Worm (Caenorhabditis elegans) whole organism, L4 larva: ENCODE results near the gene lron-7.

ENCODE experiments used
- F37D6.2 ChIP-seq: sonication (generic microtip); optimal IDR thresholded peaks from 2 replicates; lab custom pipeline; 2016; ENCODE audit warnings: mild to moderate bottlenecking, missing genetic modification characterization, missing compliant biosample characterization
- F49E8.2 ChIP-seq: sonication (generic microtip); optimal IDR thresholded peaks from 2 replicates; lab custom pipeline; 2016; ENCODE audit warnings: missing compliant biosample characterization, mild to moderate bottlenecking, missing genetic modification characterization, borderline replicate concordance
- T20F7.1 ChIP-seq: fragments of 200-800 bp; sonication (Bioruptor generic); optimal IDR thresholded peaks from 2 replicates; lab custom pipeline; 2018; ENCODE audit warnings: mild to moderate bottlenecking, missing genetic modification characterization, missing compliant biosample characterization
- Y105C5A.15 ChIP-seq: fragments of 200-800 bp; sonication (Bioruptor generic); IDR thresholded peaks from 2 replicates; pipeline ENCODE4 v1.3.6; 2022; ENCODE audit warnings: missing genetic modification characterization, missing compliant biosample characterization
- Y75B8A.6 ChIP-seq: fragments of 200-800 bp; sonication (Bioruptor generic); IDR thresholded peaks from 2 replicates; pipeline ENCODE4 v1.3.6; 2022; ENCODE audit warnings: missing genetic modification reagents, missing genetic modification characterization, missing compliant biosample characterization
- aly-2 ChIP-seq: sonication (generic microtip); optimal IDR thresholded peaks from 2 replicates; lab custom pipeline; 2018; ENCODE audit warnings: missing biosample characterization, missing genetic modification characterization
- arid-1 ChIP-seq: fragments of 200-800 bp; sonication (Bioruptor generic); conservative IDR thresholded peaks from 2 replicates; pipeline ENCODE4 v1.3.6; 2022; ENCODE audit warnings: missing genetic modification reagents, missing genetic modification characterization, missing compliant biosample characterization
- attf-4 ChIP-seq: sonication (generic microtip); optimal IDR thresholded peaks from 3 replicates; lab custom pipeline; 2017; ENCODE audit warnings: missing biosample characterization, missing genetic modification characterization
- ceh-20 ChIP-seq: fragments of 200-800 bp; sonication (Bioruptor generic); IDR thresholded peaks from 2 replicates; pipeline ENCODE4 v1.3.6; 2022; ENCODE audit warnings: missing genetic modification reagents, missing genetic modification characterization, missing compliant biosample characterization
- ceh-32 ChIP-seq: sonication (generic microtip); optimal IDR thresholded peaks from 2 replicates; lab custom pipeline; 2016; ENCODE audit warnings: mild to moderate bottlenecking, missing genetic modification characterization, missing compliant biosample characterization; ENCODE audit not compliant: poor library complexity
- daf-16 ChIP-seq, 3 experiments: sonication (generic microtip); optimal IDR thresholded peaks; 2 replicates each; lab custom pipeline; 2016 to 2017; ENCODE audit warnings: missing genetic modification characterization in 3 of 3, missing genetic modification reagents in 3 of 3, mild to moderate bottlenecking in 2 of 3, missing compliant biosample characterization in 2 of 3, missing biosample characterization in 1 of 3, moderate library complexity in 1 of 3
- daf-19 ChIP-seq: fragments of 200-800 bp; sonication (Bioruptor generic); conservative IDR thresholded peaks from 2 replicates; pipeline ENCODE4 v1.3.6; 2022; ENCODE audit warnings: missing genetic modification characterization, missing compliant biosample characterization
- dmd-8 ChIP-seq: fragments of 200-800 bp; sonication (Bioruptor generic); IDR thresholded peaks from 2 replicates; pipeline ENCODE4 v1.3.6; 2022; ENCODE audit warnings: missing genetic modification characterization, missing compliant biosample characterization
- dmd-9 ChIP-seq: fragments of 200-800 bp; sonication (Bioruptor generic); IDR thresholded peaks from 2 replicates; pipeline ENCODE4 v1.3.6; 2022; ENCODE audit warnings: missing genetic modification reagents, missing genetic modification characterization, missing compliant biosample characterization
- egl-43 ChIP-seq: fragments of 200-800 bp; sonication (Bioruptor generic); IDR thresholded peaks from 2 replicates; pipeline ENCODE4 v1.3.6; 2022; ENCODE audit warnings: missing genetic modification reagents, missing genetic modification characterization, missing compliant biosample characterization
- fos-1 ChIP-seq: fragments of 150-350 bp; optimal IDR thresholded peaks from 2 replicates; lab custom pipeline; 2014; ENCODE audit warnings: missing biosample characterization, missing genetic modification characterization
- hlh-11 ChIP-seq: fragments of 200-800 bp; sonication (Bioruptor generic); optimal IDR thresholded peaks from 2 replicates; lab custom pipeline; 2018; ENCODE audit warnings: mild to moderate bottlenecking, missing genetic modification characterization, missing compliant biosample characterization
- hlh-30 ChIP-seq: sonication (generic microtip); optimal IDR thresholded peaks from 2 replicates; lab custom pipeline; 2017; ENCODE audit warnings: antibody characterized with exemption, mild to moderate bottlenecking, missing genetic modification characterization, missing compliant biosample characterization; ENCODE audit not compliant: insufficient read depth
- hmg-1.1 ChIP-seq: fragments of 200-800 bp; sonication (Bioruptor generic); IDR thresholded peaks from 2 replicates; pipeline ENCODE4 v1.3.6; 2022; ENCODE audit warnings: missing genetic modification reagents, missing genetic modification characterization, missing compliant biosample characterization
- jun-1 ChIP-seq: fragments of 150-350 bp; optimal IDR thresholded peaks from 2 replicates; lab custom pipeline; 2014; ENCODE audit warnings: missing biosample characterization, missing genetic modification reagents, missing genetic modification characterization
- lim-7 ChIP-seq: fragments of 200-800 bp; sonication (Bioruptor generic); IDR thresholded peaks from 2 replicates; pipeline ENCODE4 v1.3.6; 2022; ENCODE audit warnings: missing genetic modification characterization, missing compliant biosample characterization
- lin-1 ChIP-seq: fragments of 200-800 bp; sonication (Bioruptor generic); IDR thresholded peaks from 2 replicates; pipeline ENCODE4 v1.3.6; 2022; ENCODE audit warnings: missing genetic modification reagents, missing genetic modification characterization, missing compliant biosample characterization
- lin-38 ChIP-seq: fragments of 200-800 bp; sonication (Bioruptor generic); IDR thresholded peaks from 2 replicates; pipeline ENCODE4 v1.3.6; 2022; ENCODE audit warnings: missing genetic modification reagents, missing genetic modification characterization, missing compliant biosample characterization
- lir-3 ChIP-seq: sonication (generic microtip); optimal IDR thresholded peaks from 2 replicates; lab custom pipeline; 2016; ENCODE audit warnings: mild to moderate bottlenecking, missing genetic modification characterization, missing compliant biosample characterization
- lsy-2 ChIP-seq, 2 experiments: fragments of 150-350 bp in 1 of 2; sonication (generic microtip) in 1 of 2; optimal IDR thresholded peaks; 2 replicates each; lab custom pipeline; 2014 to 2017; ENCODE audit warnings: missing biosample characterization in 2 of 2, missing genetic modification characterization in 2 of 2
- madf-9 ChIP-seq: fragments of 200-800 bp; sonication (Bioruptor generic); conservative IDR thresholded peaks from 2 replicates; pipeline ENCODE4 v1.3.6; 2022; ENCODE audit warnings: missing genetic modification reagents, missing genetic modification characterization, missing compliant biosample characterization
- mdl-1 ChIP-seq, 2 experiments: fragments of 150-350 bp in 1 of 2; sonication (generic microtip) in 1 of 2; optimal IDR thresholded peaks; 2 replicates each; lab custom pipeline; 2014 to 2017; ENCODE audit warnings: missing biosample characterization in 2 of 2, missing genetic modification characterization in 2 of 2
- mdt-29 ChIP-seq: fragments of 200-800 bp; sonication (Bioruptor generic); IDR thresholded peaks from 2 replicates; pipeline ENCODE4 v1.3.6; 2022; ENCODE audit warnings: missing genetic modification reagents, missing genetic modification characterization, missing compliant biosample characterization
- mxl-3 ChIP-seq: fragments of 200-800 bp; sonication (Bioruptor generic); optimal IDR thresholded peaks from 2 replicates; lab custom pipeline; 2018; ENCODE audit warnings: mild to moderate bottlenecking, missing genetic modification characterization, missing compliant biosample characterization
- nhr-102 ChIP-seq: sonication (generic microtip); optimal IDR thresholded peaks from 2 replicates; lab custom pipeline; 2016; ENCODE audit warnings: mild to moderate bottlenecking, missing genetic modification characterization, moderate library complexity, missing compliant biosample characterization
- nhr-11 ChIP-seq: fragments of 150-350 bp; optimal IDR thresholded peaks from 2 replicates; lab custom pipeline; 2014; ENCODE audit warnings: missing biosample characterization, missing genetic modification characterization
- nhr-41 ChIP-seq: fragments of 200-800 bp; sonication (Bioruptor generic); IDR thresholded peaks from 2 replicates; pipeline ENCODE4 v1.3.6; 2022; ENCODE audit warnings: missing genetic modification reagents, missing genetic modification characterization, missing compliant biosample characterization
- nhr-6 ChIP-seq: fragments of 150-350 bp; optimal IDR thresholded peaks from 2 replicates; lab custom pipeline; 2014; ENCODE audit warnings: missing biosample characterization, missing genetic modification characterization
- nhr-76 ChIP-seq: fragments of 150-350 bp; optimal IDR thresholded peaks from 2 replicates; lab custom pipeline; 2014; ENCODE audit warnings: missing biosample characterization, missing genetic modification characterization
- pha-4 ChIP-seq, 2 experiments: fragments of 150-350 bp in 1 of 2; fragments of 200-800 bp in 1 of 2; sonication (Bioruptor generic) in 1 of 2; IDR thresholded peaks in 1 of 2; optimal IDR thresholded peaks in 1 of 2; 2 replicates each; pipeline versions ENCODE4 v1.3.6 to Lab custom; 2014 to 2022; ENCODE audit warnings: missing genetic modification characterization in 2 of 2, missing genetic modification reagents in 2 of 2, missing biosample characterization in 1 of 2, missing compliant biosample characterization in 1 of 2
- set-16 ChIP-seq: fragments of 200-800 bp; sonication (Bioruptor generic); IDR thresholded peaks from 2 replicates; pipeline ENCODE4 v1.3.6; 2022; ENCODE audit warnings: missing genetic modification reagents, missing genetic modification characterization, missing compliant biosample characterization
- skn-1 ChIP-seq: fragments of 150-350 bp; optimal IDR thresholded peaks from 2 replicates; lab custom pipeline; 2014; ENCODE audit warnings: missing biosample characterization, missing genetic modification characterization
- snpc-1.2 ChIP-seq: fragments of 200-800 bp; sonication (Bioruptor generic); IDR thresholded peaks from 2 replicates; pipeline ENCODE4 v1.3.6; 2022; ENCODE audit warnings: missing genetic modification reagents, missing genetic modification characterization, missing compliant biosample characterization
- spr-1 ChIP-seq: sonication (generic microtip); optimal IDR thresholded peaks from 2 replicates; lab custom pipeline; 2016; ENCODE audit warnings: mild to moderate bottlenecking, missing genetic modification characterization, missing compliant biosample characterization
- unc-130 ChIP-seq: sonication (generic microtip); optimal IDR thresholded peaks from 2 replicates; lab custom pipeline; 2016; ENCODE audit warnings: missing genetic modification reagents, missing genetic modification characterization, missing compliant biosample characterization
- unc-62 ChIP-seq, 3 experiments: fragments of 150-350 bp in 1 of 3; sonication (generic microtip); optimal IDR thresholded peaks in 2 of 3; peaks in 1 of 3; 1 replicate in 1 of 3; 2 replicates in 2 of 3; lab custom pipeline; 2014 to 2017; ENCODE audit warnings: missing biosample characterization in 3 of 3, missing genetic modification characterization in 3 of 3, missing genetic modification reagents in 3 of 3, missing genotype in 1 of 3
- zag-1 ChIP-seq: fragments of 150-350 bp; optimal IDR thresholded peaks from 2 replicates; lab custom pipeline; 2014; ENCODE audit warnings: missing biosample characterization, missing genetic modification characterization
- zfp-2 ChIP-seq: sonication (generic microtip); optimal IDR thresholded peaks from 2 replicates; lab custom pipeline; 2016; ENCODE audit warnings: mild to moderate bottlenecking, missing genetic modification characterization, missing compliant biosample characterization
- zip-11 ChIP-seq: fragments of 200-800 bp; sonication (Bioruptor generic); IDR thresholded peaks from 2 replicates; pipeline ENCODE4 v1.3.6; 2022; ENCODE audit warnings: missing genetic modification characterization, missing compliant biosample characterization
- zip-2 ChIP-seq: fragments of 150-350 bp; optimal IDR thresholded peaks from 2 replicates; lab custom pipeline; 2014; ENCODE audit warnings: missing biosample characterization, missing genetic modification characterization
- ztf-11 ChIP-seq: fragments of 150-350 bp; optimal IDR thresholded peaks from 2 replicates; lab custom pipeline; 2014; ENCODE audit warnings: missing biosample characterization, missing genetic modification characterization
- ztf-7 ChIP-seq: fragments of 150-350 bp; optimal IDR thresholded peaks from 2 replicates; lab custom pipeline; 2014; ENCODE audit warnings: missing biosample characterization, missing genetic modification characterization

Gene lron-7

DNA sequence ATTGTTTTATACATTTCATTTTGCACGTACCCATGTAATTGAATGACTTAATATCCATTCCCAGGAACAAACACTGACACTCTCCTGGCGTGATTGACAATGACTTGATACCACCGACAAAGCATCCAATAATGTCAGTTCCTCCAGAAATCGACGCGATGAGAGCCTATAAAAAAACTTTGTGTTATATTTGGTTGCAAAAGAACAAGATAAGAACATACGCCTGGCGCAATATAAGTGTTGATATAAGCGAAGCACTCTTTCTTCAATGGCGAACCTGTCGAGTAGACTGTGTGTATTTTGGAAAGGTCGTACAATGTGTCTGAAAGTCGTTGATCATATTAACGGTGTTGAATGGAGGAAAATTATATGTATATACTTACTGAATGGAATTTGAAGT, 11.2 kb downstream of the lron-7 start (continued):
- TF ChIP-seq daf-16 (GFP tag; optimal IDR thresholded peaks at IDR 0.05; lab: Kevin White, UChicago) (no peak), daf-16 (tag; optimal IDR thresholded peaks at IDR 0.05; lab: Kevin White, UChicago) (peak; percentile 46), dmd-9 (GFP tag; lab: Robert Waterston, UW) (no peak), nhr-41 (GFP tag; lab: Robert Waterston, UW) (no peak), F37D6.2 (tag; lab: Kevin White, UChicago) (no peak), lin-38 (GFP tag; lab: Robert Waterston, UW) (no peak), ztf-7 (tag; lab: Kevin White, UChicago) (no peak), aly-2 (tag; lab: Kevin White, UChicago) (no peak), daf-19 (no peak), F49E8.2 (no peak)

DNA sequence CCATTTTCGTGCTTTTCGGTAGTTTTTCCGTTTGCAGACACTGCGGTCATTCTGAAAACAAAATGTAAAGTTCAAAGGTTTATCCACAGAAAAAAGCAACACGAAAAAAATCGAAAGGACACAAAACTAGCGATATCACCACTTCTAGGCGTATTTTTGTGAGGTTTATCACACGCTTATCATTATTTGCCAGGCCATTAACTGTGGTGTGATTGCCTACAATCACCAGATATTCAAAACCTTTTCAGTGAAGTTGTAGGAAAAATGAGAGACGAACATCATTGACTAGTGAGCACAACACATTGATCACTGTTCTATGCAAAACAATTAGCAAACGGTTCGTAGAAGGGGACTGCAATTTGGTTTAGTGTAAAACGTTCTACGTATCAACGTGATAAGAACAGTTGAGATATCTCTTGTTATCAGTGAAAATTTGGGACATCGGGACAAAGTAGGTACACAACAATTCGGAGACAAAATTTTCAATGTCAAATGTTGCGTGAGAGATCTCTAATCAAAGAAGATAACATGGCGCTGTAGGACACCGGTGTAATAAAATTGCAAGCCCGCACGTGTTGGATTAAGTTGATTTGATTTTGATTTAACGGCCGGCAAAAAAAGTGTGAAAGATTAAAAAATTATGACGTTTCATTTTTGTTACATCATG, 13.7 kb downstream of the lron-7 start, which contains the start of gene sur-5:
Gene sur-5 (minus strand): TSS at position 51 of the 667 bp plus-strand sequence.
- TF ChIP-seq set-16 (GFP tag; lab: Robert Waterston, UW) = no peak
- TF ChIP-seq jun-1 (tag; lab: Kevin White, UChicago) = no peak
- no peak for TF ChIP-seq nhr-11
- no peak for TF ChIP-seq unc-62 (GFP tag; optimal IDR thresholded peaks at IDR 0.05 in 1 of 2; lab: Kevin White, UChicago)
- no peak for TF ChIP-seq unc-62 (tag; optimal IDR thresholded peaks at IDR 0.05; lab: Kevin White, UChicago)
- TF ChIP-seq nhr-41 (GFP tag; lab: Robert Waterston, UW) = no peak
- no peak for TF ChIP-seq daf-16 (GFP tag; optimal IDR thresholded peaks at IDR 0.05; lab: Kevin White, UChicago)
- TF ChIP-seq daf-16 (tag; optimal IDR thresholded peaks at IDR 0.05; lab: Kevin White, UChicago) = peak; percentile 86
- TF ChIP-seq ceh-20 = no peak
- TF ChIP-seq fos-1 (tag; lab: Kevin White, UChicago) = no peak
- TF ChIP-seq unc-130 (GFP tag; lab: Kevin White, UChicago) = no peak
- no peak for TF ChIP-seq dmd-8
- no peak for TF ChIP-seq Y75B8A.6 (GFP tag; lab: Robert Waterston, UW)
- no peak for TF ChIP-seq skn-1 (tag; lab: Kevin White, UChicago)
- TF ChIP-seq egl-43 (GFP tag; lab: Robert Waterston, UW) = no peak
- peak; percentile 54 for TF ChIP-seq hlh-30 (tag; lab: Kevin White, UChicago)
- no peak for TF ChIP-seq snpc-1.2 (GFP tag; lab: Robert Waterston, UW)
- TF ChIP-seq mdt-29 (GFP tag; lab: Robert Waterston, UW) = 0 out of 2 replicates have a peak, but pooled peaks have one; percentile 23
- no peak for TF ChIP-seq lin-1 (GFP tag; lab: Robert Waterston, UW)
- no peak for TF ChIP-seq pha-4 (GFP tag; IDR thresholded peaks at IDR 0.05; lab: Robert Waterston, UW)
- TF ChIP-seq pha-4 (tag; optimal IDR thresholded peaks at IDR 0.05; lab: Kevin White, UChicago) = no peak
- peak; percentile 81 for TF ChIP-seq hlh-11
- no peak for TF ChIP-seq nhr-76
- TF ChIP-seq nhr-102 (tag; lab: Kevin White, UChicago) = peak; percentile 52
- TF ChIP-seq Y105C5A.15 (GFP tag; lab: Robert Waterston, UW) = no peak
- no peak for TF ChIP-seq ztf-11 (tag; lab: Kevin White, UChicago)
- TF ChIP-seq zip-2 = no peak
- no peak for TF ChIP-seq lim-7
- TF ChIP-seq nhr-6 (tag; lab: Kevin White, UChicago) = no peak
- TF ChIP-seq ceh-32 (tag; lab: Kevin White, UChicago) = no peak
- TF ChIP-seq lsy-2 (tag; optimal IDR thresholded peaks at IDR 0.05; lab: Kevin White, UChicago) = no peak
- TF ChIP-seq T20F7.1 (GFP tag; lab: Kevin White, UChicago) = no peak
- TF ChIP-seq ztf-7 (tag; lab: Kevin White, UChicago) = no peak
- no peak for TF ChIP-seq zag-1 (tag; lab: Kevin White, UChicago)
- no peak for TF ChIP-seq zip-11
- TF ChIP-seq madf-9 (GFP tag; lab: Robert Waterston, UW) = no peak
- TF ChIP-seq zfp-2 (tag; lab: Kevin White, UChicago) = no peak
- TF ChIP-seq lir-3 (tag; lab: Kevin White, UChicago) = no peak
- no peak for TF ChIP-seq attf-4 (tag; lab: Kevin White, UChicago)
- peak; percentile 62 for TF ChIP-seq mxl-3
- peak in 1 of 2 experiments; percentile 59 for TF ChIP-seq mdl-1 (tag; optimal IDR thresholded peaks at IDR 0.05; lab: Kevin White, UChicago)
- TF ChIP-seq hmg-1.1 (GFP tag; lab: Robert Waterston, UW) = no peak
- TF ChIP-seq spr-1 (tag; lab: Kevin White, UChicago) = no peak
- TF ChIP-seq arid-1 (GFP tag; lab: Robert Waterston, UW) = no peak
